Worm (Caenorhabditis elegans) whole organism, early embryonic: ENCODE measurements around the gene F25F2.1.

Experiments used
- B0310.2 ChIP-seq: sonication (generic microtip); optimal IDR thresholded peaks from 2 replicates; lab custom pipeline; 2016; ENCODE audit warnings: mild to moderate bottlenecking, missing genetic modification characterization, missing compliant biosample characterization
- F13C5.2 ChIP-seq: sonication (generic microtip); optimal IDR thresholded peaks from 2 replicates; lab custom pipeline; 2017; ENCODE audit warnings: mild to moderate bottlenecking, missing genetic modification characterization, inconsistent platforms, missing compliant biosample characterization
- aly-1 ChIP-seq: sonication (generic microtip); optimal IDR thresholded peaks from 2 replicates; lab custom pipeline; 2016; ENCODE audit warnings: missing genetic modification characterization, missing compliant biosample characterization
- ama-1 ChIP-seq: fragments of 150-350 bp; optimal IDR thresholded peaks from 2 replicates; lab custom pipeline; 2014
- ceh-13 ChIP-seq: fragments of 200-800 bp; sonication (Bioruptor generic); optimal IDR thresholded peaks from 2 replicates; lab custom pipeline; 2018; ENCODE audit warnings: mild to moderate bottlenecking, missing genetic modification characterization, missing compliant biosample characterization
- ceh-36 ChIP-seq: sonication (generic microtip); optimal IDR thresholded peaks from 2 replicates; lab custom pipeline; 2016; ENCODE audit warnings: missing genetic modification characterization, inconsistent platforms, missing compliant biosample characterization
- ets-7 ChIP-seq: sonication (generic microtip); optimal IDR thresholded peaks from 2 replicates; lab custom pipeline; 2016; ENCODE audit warnings: missing genotype, missing genetic modification characterization, missing compliant biosample characterization
- flt-1 ChIP-seq: fragments of 200-800 bp; sonication (Bioruptor generic); IDR thresholded peaks from 2 replicates; pipeline ENCODE4 v1.3.6; 2022; ENCODE audit warnings: missing genetic modification characterization, missing compliant biosample characterization
- hmbx-1 ChIP-seq: sonication (generic microtip); optimal IDR thresholded peaks from 2 replicates; lab custom pipeline; 2016; ENCODE audit warnings: mild to moderate bottlenecking, missing genetic modification characterization, missing compliant biosample characterization
- hmg-4 ChIP-seq: fragments of 200-800 bp; sonication (Bioruptor generic); optimal IDR thresholded peaks from 2 replicates; lab custom pipeline; 2018; ENCODE audit warnings: mild to moderate bottlenecking, missing genetic modification characterization, missing compliant biosample characterization
- hnd-1 ChIP-seq: sonication (generic microtip); optimal IDR thresholded peaks from 2 replicates; lab custom pipeline; 2016; ENCODE audit warnings: missing genetic modification characterization, missing compliant biosample characterization
- pes-1 ChIP-seq: fragments of 200-800 bp; sonication (Bioruptor generic); IDR thresholded peaks from 2 replicates; pipeline ENCODE4 v1.3.6; 2022; ENCODE audit warnings: missing genetic modification reagents, missing genetic modification characterization, missing compliant biosample characterization
- scrt-1 ChIP-seq: fragments of 200-800 bp; sonication (Bioruptor generic); IDR thresholded peaks from 2 replicates; pipeline ENCODE4 v1.3.6; 2022; ENCODE audit warnings: missing genetic modification characterization, missing compliant biosample characterization
- sea-1 ChIP-seq: fragments of 200-800 bp; sonication (Bioruptor generic); conservative IDR thresholded peaks from 2 replicates; pipeline ENCODE4 v1.3.6; 2022; ENCODE audit warnings: missing genetic modification characterization, missing compliant biosample characterization
- tbx-11 ChIP-seq: fragments of 200-800 bp; sonication (Bioruptor generic); IDR thresholded peaks from 2 replicates; pipeline ENCODE4 v1.3.6; 2022; ENCODE audit warnings: missing genetic modification characterization, missing compliant biosample characterization
- tbx-37 ChIP-seq: fragments of 200-800 bp; sonication (Bioruptor generic); conservative IDR thresholded peaks from 2 replicates; pipeline ENCODE4 v1.3.6; 2022; ENCODE audit warnings: missing genetic modification reagents, missing genetic modification characterization, missing compliant biosample characterization
- tra-4 ChIP-seq: sonication (generic microtip); optimal IDR thresholded peaks from 2 replicates; lab custom pipeline; 2017; ENCODE audit warnings: missing genetic modification characterization, missing compliant biosample characterization

Gene F25F2.1

ce11 chrIII:4508064-4508905 is at the start of gene F25F2.1, which contains the start of gene cct-5:
F25F2.1 (plus strand) TSS chrIII:4508855.
cct-5 (minus strand) TSS chrIII:4508114.
- no peak for TF ChIP-seq sea-1
- no peak for TF ChIP-seq tbx-37 (GFP tag; lab: Robert Waterston, UW)
- peak; percentile 66 for TF ChIP-seq F13C5.2 (tag; lab: Kevin White, UChicago)
- no peak for TF ChIP-seq B0310.2
- TF ChIP-seq pes-1 = no peak
- peak; percentile 1 for TF ChIP-seq ceh-13 (GFP tag; lab: Kevin White, UChicago)

ce11 chrIII:4460242-4460641 is 48.4 kb upstream of the F25F2.1 start:
- TF ChIP-seq flt-1 (no peak), hmg-4 (GFP tag; lab: Kevin White, UChicago) (no peak), ceh-13 (GFP tag; lab: Kevin White, UChicago) (no peak), sea-1 (no peak), tbx-11 (GFP tag; lab: Robert Waterston, UW) (no peak), aly-1 (tag; lab: Kevin White, UChicago) (no peak), hmbx-1 (tag; lab: Kevin White, UChicago) (no peak), tbx-37 (GFP tag; lab: Robert Waterston, UW) (no peak), scrt-1 (no peak), ceh-36 (tag; lab: Kevin White, UChicago) (no peak), B0310.2 (no peak), ama-1 (no peak), hnd-1 (tag; lab: Kevin White, UChicago) (no peak), F13C5.2 (tag; lab: Kevin White, UChicago) (no peak), pes-1 (no peak)

ce11 chrIII:4461337-4461736 is 47.3 kb upstream of the F25F2.1 start:
- TF ChIP-seq B0310.2 (no peak), tbx-11 (GFP tag; lab: Robert Waterston, UW) (no peak), hmg-4 (GFP tag; lab: Kevin White, UChicago) (no peak), ceh-13 (GFP tag; lab: Kevin White, UChicago) (no peak), F13C5.2 (tag; lab: Kevin White, UChicago) (no peak), ets-7 (tag; lab: Kevin White, UChicago) (no peak), aly-1 (tag; lab: Kevin White, UChicago) (no peak), tbx-37 (GFP tag; lab: Robert Waterston, UW) (no peak), hnd-1 (tag; lab: Kevin White, UChicago) (no peak), pes-1 (no peak), scrt-1 (no peak), tra-4 (tag; lab: Kevin White, UChicago) (no peak), sea-1 (no peak), ama-1 (no peak), hmbx-1 (tag; lab: Kevin White, UChicago) (no peak)

ce11 chrIII:4467277-4467676 is 41.4 kb upstream of the F25F2.1 start, which contains the start of gene ndg-4:
ndg-4 (minus strand) TSS chrIII:4467377.
- TF ChIP-seq F13C5.2 (tag; lab: Kevin White, UChicago) (no peak), tra-4 (tag; lab: Kevin White, UChicago) (no peak), pes-1 (no peak), sea-1 (no peak), tbx-11 (GFP tag; lab: Robert Waterston, UW) (no peak), hnd-1 (tag; lab: Kevin White, UChicago) (no peak), ceh-13 (GFP tag; lab: Kevin White, UChicago) (no peak), ets-7 (tag; lab: Kevin White, UChicago) (no peak), hmbx-1 (tag; lab: Kevin White, UChicago) (no peak), tbx-37 (GFP tag; lab: Robert Waterston, UW) (no peak), ama-1 (no peak), hmg-4 (GFP tag; lab: Kevin White, UChicago) (no peak), aly-1 (tag; lab: Kevin White, UChicago) (no peak), scrt-1 (no peak), ceh-36 (tag; lab: Kevin White, UChicago) (no peak), B0310.2 (no peak), flt-1 (no peak)

ce11 chrIII:4468390-4468789 is 40.3 kb upstream of the F25F2.1 start:
- TF ChIP-seq tra-4 (tag; lab: Kevin White, UChicago) (no peak), ceh-36 (tag; lab: Kevin White, UChicago) (no peak), sea-1 (no peak), ceh-13 (GFP tag; lab: Kevin White, UChicago) (no peak), hmg-4 (GFP tag; lab: Kevin White, UChicago) (no peak), ama-1 (no peak), tbx-37 (GFP tag; lab: Robert Waterston, UW) (no peak), tbx-11 (GFP tag; lab: Robert Waterston, UW) (no peak), pes-1 (no peak), flt-1 (no peak), B0310.2 (no peak), hnd-1 (tag; lab: Kevin White, UChicago) (no peak), ets-7 (tag; lab: Kevin White, UChicago) (no peak), hmbx-1 (tag; lab: Kevin White, UChicago) (no peak)

- TF ChIP-seq hnd-1 (tag; lab: Kevin White, UChicago) (no peak), tbx-37 (GFP tag; lab: Robert Waterston, UW) (no peak), tra-4 (tag; lab: Kevin White, UChicago) (no peak), ama-1 (no peak), ceh-36 (tag; lab: Kevin White, UChicago) (no peak), hmg-4 (GFP tag; lab: Kevin White, UChicago) (no peak), scrt-1 (no peak), pes-1 (no peak), ets-7 (tag; lab: Kevin White, UChicago) (no peak), hmbx-1 (tag; lab: Kevin White, UChicago) (no peak), flt-1 (no peak), tbx-11 (GFP tag; lab: Robert Waterston, UW) (no peak)
Measured at ce11 chrIII:4468812-4469211, 39.8 kb upstream of the F25F2.1 start, which contains the start of gene mstr-2. mstr-2 (plus strand) TSS chrIII:4469112.

ce11 chrIII:4470793-4471192 is 37.9 kb upstream of the F25F2.1 start:
- peak; percentile 97 for TF ChIP-seq aly-1 (tag; lab: Kevin White, UChicago)
- TF ChIP-seq flt-1 = peak; percentile 96
- peak; percentile 84 for TF ChIP-seq ama-1
- TF ChIP-seq tbx-37 (GFP tag; lab: Robert Waterston, UW) = peak; percentile 95
- TF ChIP-seq hmg-4 (GFP tag; lab: Kevin White, UChicago) = peak; percentile 96
- peak; percentile 92 for TF ChIP-seq F13C5.2 (tag; lab: Kevin White, UChicago)
- TF ChIP-seq sea-1 = peak; percentile 98
- TF ChIP-seq ceh-36 (tag; lab: Kevin White, UChicago) = peak; percentile 96
- TF ChIP-seq scrt-1 = peak; percentile 95
- TF ChIP-seq ets-7 (tag; lab: Kevin White, UChicago) = peak; percentile 89
- peak; percentile 80 for TF ChIP-seq hmbx-1 (tag; lab: Kevin White, UChicago)
- peak; percentile 85 for TF ChIP-seq B0310.2
- peak; percentile 81 for TF ChIP-seq tra-4 (tag; lab: Kevin White, UChicago)
- TF ChIP-seq pes-1 = peak; percentile 96
- peak; percentile 88 for TF ChIP-seq ceh-13 (GFP tag; lab: Kevin White, UChicago)
- TF ChIP-seq tbx-11 (GFP tag; lab: Robert Waterston, UW) = peak; percentile 95
- TF ChIP-seq hnd-1 (tag; lab: Kevin White, UChicago) = peak; percentile 89
